Worm (Caenorhabditis elegans): ENCODE data around the gene bath-28.

Gene bath-28

ce11 chrII:3378275-3378674 is 33.5 kb upstream of the bath-28 start, which contains the start of gene Y49F6C.2:
Y49F6C.2 (plus strand) TSS chrII:3378575.
- TF ChIP-seq ceh-22 (tag; optimal IDR thresholded peaks at IDR 0.05) (no peak), tbx-7 (tag; optimal IDR thresholded peaks at IDR 0.05) (no peak), unc-86 (tag; optimal IDR thresholded peaks at IDR 0.05) (no peak), dve-1 (tag; optimal IDR thresholded peaks at IDR 0.05) (no peak), ceh-2 (tag; optimal IDR thresholded peaks at IDR 0.05) (no peak), ztf-16 (tag; optimal IDR thresholded peaks at IDR 0.05) (no peak), C38D4.7 (GFP tag; optimal IDR thresholded peaks at IDR 0.05) (no peak), fkh-6 (tag; optimal IDR thresholded peaks at IDR 0.05) (no peak), hlh-13 (GFP tag; optimal IDR thresholded peaks at IDR 0.05) (no peak)

ce11 chrII:3376789-3377188 is 32.0 kb upstream of the bath-28 start, which contains the start of gene bath-9:
bath-9 (plus strand) TSS chrII:3377089.
- no peak for TF ChIP-seq K02D7.2 (tag; optimal IDR thresholded peaks at IDR 0.05)
- TF ChIP-seq ztf-16 (tag; optimal IDR thresholded peaks at IDR 0.05): no peak
- TF ChIP-seq C08G9.2 (tag; optimal IDR thresholded peaks at IDR 0.05): no peak
- TF ChIP-seq pag-3 (tag; optimal IDR thresholded peaks at IDR 0.05; ENCODE audit: borderline replicate concordance): no peak
- TF ChIP-seq elt-2 (tag; optimal IDR thresholded peaks at IDR 0.05): no peak
- TF ChIP-seq gmeb-2 (tag; optimal IDR thresholded peaks at IDR 0.05): no peak
- TF ChIP-seq K09A11.1 (tag; optimal IDR thresholded peaks at IDR 0.05; ENCODE audit: insufficient read depth): no peak
- TF ChIP-seq Y22D7AL.16 (tag; optimal IDR thresholded peaks at IDR 0.05): no peak
- TF ChIP-seq pha-2 (tag; optimal IDR thresholded peaks at IDR 0.05): no peak
- no peak for TF ChIP-seq ceh-22 (tag; optimal IDR thresholded peaks at IDR 0.05)
- no peak for TF ChIP-seq npax-4 (tag; optimal IDR thresholded peaks at IDR 0.05)
- no peak for TF ChIP-seq ceh-2 (tag; optimal IDR thresholded peaks at IDR 0.05)
- no peak for TF ChIP-seq ceh-24 (tag; optimal IDR thresholded peaks at IDR 0.05)
- TF ChIP-seq ets-4 (tag; optimal IDR thresholded peaks at IDR 0.05): no peak
- TF ChIP-seq fkh-6 (tag; optimal IDR thresholded peaks at IDR 0.05): no peak
- no peak for TF ChIP-seq pat-9 (tag; optimal IDR thresholded peaks at IDR 0.05)
- no peak for TF ChIP-seq dmd-4 (tag; optimal IDR thresholded peaks at IDR 0.05; ENCODE audit: borderline replicate concordance)

- TF ChIP-seq gmeb-2 (tag; optimal IDR thresholded peaks at IDR 0.05) (no peak), ceh-30 (tag; optimal IDR thresholded peaks at IDR 0.05) (no peak), sox-2 (GFP tag; IDR thresholded peaks at IDR 0.05) (no peak), ztf-16 (tag; optimal IDR thresholded peaks at IDR 0.05) (no peak), syd-9 (tag; optimal IDR thresholded peaks at IDR 0.05) (no peak), eyg-1 (tag; optimal IDR thresholded peaks at IDR 0.05) (no peak), sox-4 (tag; optimal IDR thresholded peaks at IDR 0.05) (no peak), ama-1 (optimal IDR thresholded peaks at IDR 0.05) (no peak), ref-2 (tag; optimal IDR thresholded peaks at IDR 0.05) (no peak)
Observed at ce11 chrII:3375302-3375701, 30.5 kb upstream of the bath-28 start.

- no peak for TF ChIP-seq fax-1 (tag; optimal IDR thresholded peaks at IDR 0.05)
- TF ChIP-seq ceh-18 (tag; optimal IDR thresholded peaks at IDR 0.05): no peak
- TF ChIP-seq madf-2 (tag; optimal IDR thresholded peaks at IDR 0.05): no peak
- no peak for TF ChIP-seq ref-2 (tag; optimal IDR thresholded peaks at IDR 0.05)
- TF ChIP-seq eyg-1 (tag; optimal IDR thresholded peaks at IDR 0.05): no peak
- no peak for TF ChIP-seq hlh-6 (tag; optimal IDR thresholded peaks at IDR 0.05)
- TF ChIP-seq F13H6.1 (tag; optimal IDR thresholded peaks at IDR 0.05): no peak
- no peak for TF ChIP-seq ceh-34 (tag; optimal IDR thresholded peaks at IDR 0.05)
- TF ChIP-seq ceh-19 (GFP tag; optimal IDR thresholded peaks at IDR 0.05): no peak
- TF ChIP-seq pqm-1 (tag; optimal IDR thresholded peaks at IDR 0.05): no peak
- TF ChIP-seq tbx-2 (tag; optimal IDR thresholded peaks at IDR 0.05): no peak
- TF ChIP-seq zip-5 (tag; optimal IDR thresholded peaks at IDR 0.05): no peak
- TF ChIP-seq elt-4 (tag; optimal IDR thresholded peaks at IDR 0.05): no peak
- no peak for TF ChIP-seq hlh-30 (tag; optimal IDR thresholded peaks at IDR 0.05; ENCODE audit: insufficient read depth)
- no peak for TF ChIP-seq ttx-3 (tag; optimal IDR thresholded peaks at IDR 0.05)
Observed at ce11 chrII:3374779-3375178, 30.0 kb upstream of the bath-28 start, which contains the start of gene bath-10. bath-10 (plus strand) TSS chrII:3375079.
